Fruit fly (Drosophila melanogaster): ENCODE measurements around the gene CG31780.
"Not testable (repeated sequence)": the region's sequence is repeated elsewhere in the genome, so short reads cannot be mapped to it uniquely, and the experiment has no call there.

Gene CG31780

dm6 chr2L:15695738-15696137 lies at the start of gene CG31780:
TSS of gene CG31780 (plus strand) at chr2L:15696038.
- TF ChIP-seq noc (tag; optimal IDR thresholded peaks at IDR 0.05) = not testable (repeated sequence)

- not testable (repeated sequence) for TF ChIP-seq noc (tag; optimal IDR thresholded peaks at IDR 0.05)
These were observed 36.5 kb upstream of the CG31780 start, which contains the start of gene CG44141 for dm6 chr2L:15659374-15659773. TSS of gene CG44141 (minus strand) at chr2L:15659474.

- not testable (repeated sequence) for TF ChIP-seq noc (tag; optimal IDR thresholded peaks at IDR 0.05)
These were observed 35.1 kb upstream of the CG31780 start, which contains the start of gene CG18477 for dm6 chr2L:15660741-15661140. TSS of gene CG18477 (plus strand) at chr2L:15661041.

- TF ChIP-seq noc (tag; optimal IDR thresholded peaks at IDR 0.05) = not testable (repeated sequence)
These were observed 26.0 kb upstream of the CG31780 start, which contains the start of gene CG18478 for dm6 chr2L:15669874-15670273. TSS of gene CG18478 (plus strand) at chr2L:15670174.

dm6 chr2L:15676002-15676401 lies 19.8 kb upstream of the CG31780 start, which contains the start of gene CG43923:
TSS of gene CG43923 (minus strand) at chr2L:15676102.
- not testable (repeated sequence) for TF ChIP-seq noc (tag; optimal IDR thresholded peaks at IDR 0.05)

dm6 chr2L:15694371-15694770 lies 1.5 kb upstream of the CG31780 start, which contains the start of gene CG44140:
TSS of gene CG44140 (minus strand) at chr2L:15694471.
- TF ChIP-seq noc (tag; optimal IDR thresholded peaks at IDR 0.05) = not testable (repeated sequence)

- not testable (repeated sequence) for TF ChIP-seq noc (tag; optimal IDR thresholded peaks at IDR 0.05)
These were observed 9.0 kb downstream of the CG31780 start, which contains the start of gene CG31827 for dm6 chr2L:15704871-15705270. TSS of gene CG31827 (plus strand) at chr2L:15705171.

- not testable (repeated sequence) for TF ChIP-seq noc (tag; optimal IDR thresholded peaks at IDR 0.05)
These were observed 15.2 kb downstream of the CG31780 start, which contains the start of gene CG43924 for dm6 chr2L:15710999-15711398. TSS of gene CG43924 (minus strand) at chr2L:15711099.

dm6 chr2L:15718172-15718571 lies 22.3 kb downstream of the CG31780 start, which contains the start of gene stol:
TSS of gene stol (minus strand) at chr2L:15718272.
- not testable (repeated sequence) for TF ChIP-seq noc (tag; optimal IDR thresholded peaks at IDR 0.05)

dm6 chr2L:15731687-15732086 lies 35.8 kb downstream of the CG31780 start:
- TF ChIP-seq noc (tag; optimal IDR thresholded peaks at IDR 0.05) = no peak

- TF ChIP-seq noc (tag; optimal IDR thresholded peaks at IDR 0.05) = no peak
These were observed 40.1 kb downstream of the CG31780 start for dm6 chr2L:15735918-15736317.

- no peak for TF ChIP-seq noc (tag; optimal IDR thresholded peaks at IDR 0.05)
These were observed 45.1 kb downstream of the CG31780 start for dm6 chr2L:15740918-15741317.

dm6 chr2L:15741418-15741817 lies 45.6 kb downstream of the CG31780 start:
- TF ChIP-seq noc (tag; optimal IDR thresholded peaks at IDR 0.05) = no peak

- TF ChIP-seq noc (tag; optimal IDR thresholded peaks at IDR 0.05) = no peak
These were observed 47.1 kb downstream of the CG31780 start for dm6 chr2L:15742976-15743375.

dm6 chr2L:15743578-15743977 lies 47.7 kb downstream of the CG31780 start:
- no peak for TF ChIP-seq noc (tag; optimal IDR thresholded peaks at IDR 0.05)

dm6 chr2L:15745036-15745854 lies 49.4 kb downstream of the CG31780 start:
- no peak for TF ChIP-seq noc (tag; optimal IDR thresholded peaks at IDR 0.05)

- no peak for TF ChIP-seq noc (tag; optimal IDR thresholded peaks at IDR 0.05)
These were observed 50.2 kb downstream of the CG31780 start for dm6 chr2L:15745989-15746388.
